Worm (Caenorhabditis elegans): ENCODE data around the gene K11H12.6.

The K11H12.6 gene

DNA sequence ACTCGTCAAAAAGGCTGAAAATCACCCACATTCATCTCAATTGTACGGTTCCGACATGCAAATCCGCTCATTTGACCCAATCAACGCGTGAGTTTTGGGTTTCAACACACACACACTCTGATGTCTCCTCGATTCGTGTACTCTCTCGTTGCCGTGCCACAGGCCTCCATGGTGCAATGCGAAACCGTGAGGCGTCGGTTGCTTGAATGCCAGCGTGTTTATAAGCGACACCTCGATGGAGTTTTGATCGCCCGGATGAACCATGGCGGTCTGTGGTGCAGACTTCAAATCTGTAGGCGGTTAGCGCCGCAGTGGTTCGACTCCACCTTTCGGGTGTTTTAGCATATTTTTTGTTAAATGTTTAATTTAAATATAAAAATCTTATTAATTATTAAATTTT lies 9.2 kb upstream of the K11H12.6 start:
- TF ChIP-seq unc-55 (GFP tag; optimal IDR thresholded peaks at IDR 0.05) (no peak), hlh-30 (tag; optimal IDR thresholded peaks at IDR 0.05; ENCODE audit: insufficient read depth) (peak; percentile 20), ceh-22 (tag; optimal IDR thresholded peaks at IDR 0.05) (no peak), ceh-34 (tag; optimal IDR thresholded peaks at IDR 0.05) (peak; percentile 63), pqm-1 (tag; optimal IDR thresholded peaks at IDR 0.05) (no peak), nfya-1 (tag; optimal IDR thresholded peaks at IDR 0.05) (peak; percentile 25), tbx-2 (tag; optimal IDR thresholded peaks at IDR 0.05) (no peak), nhr-11 (tag; optimal IDR thresholded peaks at IDR 0.05) (no peak), rnt-1 (tag; optimal IDR thresholded peaks at IDR 0.05) (no peak), Y22D7AL.16 (tag; optimal IDR thresholded peaks at IDR 0.05) (peak; percentile 15)

DNA sequence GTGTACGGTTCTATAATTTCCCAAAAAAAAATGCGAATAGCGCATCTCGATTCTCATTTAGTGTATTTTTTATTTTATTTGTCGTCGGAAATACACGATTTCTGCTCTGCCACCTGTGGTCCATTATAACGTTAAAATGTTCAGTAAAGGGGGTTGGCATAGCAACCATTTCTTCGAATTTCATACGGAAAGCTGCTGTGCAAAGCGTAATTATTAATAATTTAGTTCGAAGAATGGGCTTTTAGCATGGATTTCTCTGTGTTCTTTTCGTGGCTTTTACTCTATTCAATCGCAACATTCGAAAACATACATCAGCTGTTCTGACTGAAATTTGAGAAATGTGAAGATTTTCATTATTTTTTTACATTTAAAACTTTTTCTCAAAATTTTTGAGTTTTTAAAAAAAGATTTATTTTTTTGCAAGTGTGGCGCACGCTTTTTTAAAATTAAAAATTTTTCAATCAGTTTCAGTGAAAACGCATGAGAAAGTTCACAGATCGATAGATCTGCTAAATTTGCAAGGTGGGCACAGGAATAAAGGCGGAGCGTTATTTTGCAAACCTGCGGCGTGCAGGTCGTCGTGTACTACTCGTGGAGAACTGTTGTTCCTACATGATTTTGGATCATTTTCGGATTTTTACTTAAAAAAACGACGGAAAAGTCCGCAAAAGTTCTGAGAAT lies 8.5 kb upstream of the K11H12.6 start:
- TF ChIP-seq tbx-7 (tag; optimal IDR thresholded peaks at IDR 0.05) (no peak), nhr-11 (tag; optimal IDR thresholded peaks at IDR 0.05) (no peak), C38D4.7 (GFP tag; optimal IDR thresholded peaks at IDR 0.05) (no peak), pag-3 (tag; optimal IDR thresholded peaks at IDR 0.05; ENCODE audit: borderline replicate concordance) (no peak), ceh-22 (tag; optimal IDR thresholded peaks at IDR 0.05) (no peak), ets-4 (tag; optimal IDR thresholded peaks at IDR 0.05) (no peak), che-1 (tag; optimal IDR thresholded peaks at IDR 0.05) (no peak), ceh-14 (tag; optimal IDR thresholded peaks at IDR 0.05) (no peak), sox-2 (GFP tag; IDR thresholded peaks at IDR 0.05) (no peak), sox-4 (tag; optimal IDR thresholded peaks at IDR 0.05) (no peak), hlh-30 (tag; optimal IDR thresholded peaks at IDR 0.05; ENCODE audit: insufficient read depth) (no peak), dve-1 (tag; optimal IDR thresholded peaks at IDR 0.05) (no peak), madf-2 (tag; optimal IDR thresholded peaks at IDR 0.05) (no peak), rnt-1 (tag; optimal IDR thresholded peaks at IDR 0.05) (no peak), hlh-13 (GFP tag; optimal IDR thresholded peaks at IDR 0.05) (no peak), unc-55 (GFP tag; optimal IDR thresholded peaks at IDR 0.05) (no peak)

DNA sequence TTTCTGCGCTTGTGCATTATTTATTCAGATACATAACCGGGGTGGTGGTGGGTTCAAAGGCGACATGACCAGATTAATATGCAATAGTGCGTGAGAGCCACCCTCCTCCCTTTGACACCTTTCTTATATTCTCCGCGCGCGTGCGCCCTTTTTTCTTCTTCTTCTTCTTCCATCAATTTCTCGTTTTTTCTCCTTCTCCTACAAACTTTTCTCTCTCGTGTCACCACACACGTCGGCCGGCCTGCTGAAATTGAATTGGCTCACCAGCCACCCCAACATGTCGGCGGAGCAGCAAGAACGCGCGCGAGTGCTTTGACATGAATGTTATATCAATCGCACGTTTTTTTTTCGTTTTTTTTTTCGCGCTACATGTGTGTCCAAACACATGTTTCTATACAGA lies 7.5 kb upstream of the K11H12.6 start:
- TF ChIP-seq hlh-30 (tag; optimal IDR thresholded peaks at IDR 0.05; ENCODE audit: insufficient read depth): no peak
- TF ChIP-seq zip-5 (tag; optimal IDR thresholded peaks at IDR 0.05): no peak
- peak; percentile 12 for TF ChIP-seq ceh-18 (tag; optimal IDR thresholded peaks at IDR 0.05)
- TF ChIP-seq tbx-2 (tag; optimal IDR thresholded peaks at IDR 0.05): no peak
- no peak for TF ChIP-seq ets-4 (tag; optimal IDR thresholded peaks at IDR 0.05)
- peak; percentile 67 for TF ChIP-seq unc-42 (tag; optimal IDR thresholded peaks at IDR 0.05)
- no peak for TF ChIP-seq pax-1 (tag; optimal IDR thresholded peaks at IDR 0.05)

DNA sequence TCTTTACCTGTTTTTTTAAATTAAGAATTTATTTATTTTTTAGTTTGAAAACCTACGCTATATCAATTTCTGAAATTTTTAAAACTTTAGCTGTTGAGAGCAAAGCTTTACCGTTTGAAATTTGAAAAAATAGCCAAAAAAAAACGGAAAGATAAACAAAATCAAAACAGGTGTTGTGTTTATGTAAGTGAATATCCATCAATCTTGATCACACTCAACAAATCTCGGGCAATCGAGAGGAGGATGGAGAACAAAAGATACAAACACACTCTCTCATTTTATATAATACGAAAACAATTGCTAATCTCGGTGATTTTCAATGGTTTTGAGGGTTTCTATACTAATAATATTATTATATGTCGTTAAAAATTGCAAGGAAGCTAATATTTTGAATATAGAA lies 5.5 kb upstream of the K11H12.6 start:
- TF ChIP-seq unc-55 (GFP tag; optimal IDR thresholded peaks at IDR 0.05) (peak; percentile 68), nhr-232 (tag; optimal IDR thresholded peaks at IDR 0.05) (no peak)

DNA sequence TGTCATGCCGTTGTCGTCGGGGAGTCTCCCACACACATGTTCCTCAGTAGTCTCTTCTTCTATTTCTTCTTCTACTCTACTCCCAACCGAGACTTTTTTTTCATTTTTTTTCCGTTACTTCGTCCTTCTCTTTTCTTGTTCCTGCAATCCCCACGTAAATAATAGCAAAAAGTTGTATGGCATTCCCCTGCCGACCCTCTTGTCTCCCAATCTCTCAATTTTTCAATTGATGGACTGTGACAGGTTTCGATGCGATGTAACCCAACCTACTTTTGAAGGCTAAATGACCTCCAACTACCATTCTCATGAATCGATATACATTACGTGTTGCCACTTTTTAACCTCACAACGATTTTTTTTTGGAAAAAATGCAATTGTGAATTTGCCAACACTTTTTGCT lies 3.0 kb upstream of the K11H12.6 start:
- no peak for TF ChIP-seq sox-2 (GFP tag; IDR thresholded peaks at IDR 0.05)
- peak; percentile 41 for TF ChIP-seq unc-55 (GFP tag; optimal IDR thresholded peaks at IDR 0.05)

DNA sequence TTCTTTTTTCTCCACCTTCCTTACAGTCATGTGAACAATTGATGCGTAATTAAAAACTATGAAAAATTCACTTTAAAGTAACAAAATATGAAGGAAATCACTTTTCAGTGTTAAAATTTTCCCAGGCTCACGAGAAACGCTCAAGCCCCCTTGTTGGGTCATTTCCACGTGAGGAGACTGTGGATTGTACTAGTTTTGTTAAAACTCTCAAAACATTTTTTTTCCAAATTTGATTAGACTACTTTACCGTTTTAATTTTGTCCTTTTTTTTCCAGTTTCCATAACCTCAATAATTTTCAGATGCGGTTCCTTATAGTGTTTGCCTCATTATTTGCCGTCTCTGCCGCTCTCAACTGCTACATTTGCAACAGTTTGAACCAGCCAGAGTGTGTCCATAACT lies 1.9 kb upstream of the K11H12.6 start, which contains the start of gene K11H12.7:
TSS of gene K11H12.7 (plus strand) at position 301 of the 400 bp plus-strand sequence.
- TF ChIP-seq hlh-15 (tag; optimal IDR thresholded peaks at IDR 0.05) (no peak), pag-3 (tag; optimal IDR thresholded peaks at IDR 0.05; ENCODE audit: borderline replicate concordance) (no peak), ceh-2 (tag; optimal IDR thresholded peaks at IDR 0.05) (no peak), fkh-6 (tag; optimal IDR thresholded peaks at IDR 0.05) (no peak), pha-4 (tag; optimal IDR thresholded peaks at IDR 0.05) (no peak), syd-9 (tag; optimal IDR thresholded peaks at IDR 0.05) (no peak), nhr-232 (tag; optimal IDR thresholded peaks at IDR 0.05) (no peak), ceh-45 (GFP tag; IDR thresholded peaks at IDR 0.05) (no peak)

Data from whole organism, late embryonic.